Fruit fly (Drosophila melanogaster) whole organism, embryonic: ENCODE data around the gene CG12171.

ENCODE experiments used
- CG11398 ChIP-seq: fragments of 200-800 bp; sonication (Bioruptor generic); optimal IDR thresholded peaks from 2 replicates; lab custom pipeline; 2016; ENCODE audit warnings: missing biosample characterization, missing genetic modification characterization
- CG12071 ChIP-seq: fragments of 200-800 bp; sonication (Bioruptor generic); optimal IDR thresholded peaks from 3 replicates; lab custom pipeline; 2018; ENCODE audit warnings: missing biosample characterization, mild to moderate bottlenecking, missing genetic modification characterization
- CG13123 ChIP-seq: fragments of 200-800 bp; sonication (Bioruptor generic); optimal IDR thresholded peaks from 2 replicates; lab custom pipeline; 2016; ENCODE audit warnings: missing biosample characterization, missing genetic modification characterization
- CG1529 ChIP-seq: fragments of 200-800 bp; sonication (Bioruptor generic); optimal IDR thresholded peaks from 3 replicates; lab custom pipeline; 2018; ENCODE audit warnings: missing biosample characterization, missing genetic modification characterization
- CG17612 ChIP-seq: fragments of 200-800 bp; sonication (Bioruptor generic); IDR thresholded peaks from 2 replicates; pipeline ENCODE4 v1.3.6; 2022; ENCODE audit warnings: missing biosample characterization, missing genetic modification characterization
- CG18262 ChIP-seq: fragments of 200-800 bp; optimal IDR thresholded peaks from 3 replicates; lab custom pipeline; 2019; ENCODE audit warnings: missing biosample characterization, mild to moderate bottlenecking, missing genetic modification characterization, moderate library complexity
- CG18619 ChIP-seq: fragments of 200-800 bp; sonication (Bioruptor generic); optimal IDR thresholded peaks from 3 replicates; lab custom pipeline; 2017; ENCODE audit warnings: missing biosample characterization, mild to moderate bottlenecking, missing genetic modification characterization
- CG30403 ChIP-seq: fragments of 200-800 bp; sonication (Bioruptor generic); optimal IDR thresholded peaks from 3 replicates; lab custom pipeline; 2016; ENCODE audit warnings: missing biosample characterization, missing genetic modification characterization
- CG3065 ChIP-seq: fragments of 200-800 bp; sonication (Bioruptor generic); optimal IDR thresholded peaks from 2 replicates; lab custom pipeline; 2016; ENCODE audit warnings: missing biosample characterization, missing genetic modification characterization
- CG3281 ChIP-seq: fragments of 200-800 bp; sonication (Bioruptor generic); optimal IDR thresholded peaks from 3 replicates; lab custom pipeline; 2017; ENCODE audit warnings: missing biosample characterization, mild to moderate bottlenecking, missing genetic modification characterization
- CG4360 ChIP-seq: fragments of 200-800 bp; sonication (Bioruptor generic); IDR thresholded peaks from 2 replicates; pipeline ENCODE4 v1.3.6; 2022; ENCODE audit warnings: missing biosample characterization, missing genetic modification characterization
- CG43689 ChIP-seq: fragments of 200-800 bp; sonication (Bioruptor generic); IDR thresholded peaks from 2 replicates; pipeline ENCODE4 v1.3.6; 2022; ENCODE audit warnings: missing biosample characterization, missing genetic modification characterization
- CG4404 ChIP-seq: fragments of 200-800 bp; sonication (Bioruptor generic); IDR thresholded peaks from 2 replicates; pipeline ENCODE4 v1.3.6; 2022; ENCODE audit warnings: missing biosample characterization, missing genetic modification characterization
- CG4820 ChIP-seq: fragments of 200-800 bp; sonication (Bioruptor generic); optimal IDR thresholded peaks from 3 replicates; lab custom pipeline; 2016; ENCODE audit warnings: missing biosample characterization, missing genetic modification characterization
- CG5953 ChIP-seq: fragments of 200-800 bp; sonication (Bioruptor generic); IDR thresholded peaks from 2 replicates; pipeline ENCODE4 v1.3.6; 2022; ENCODE audit warnings: missing biosample characterization, missing genetic modification characterization
- CG6791 ChIP-seq: fragments of 200-800 bp; sonication (Bioruptor generic); IDR thresholded peaks from 3 replicates; pipeline ENCODE4 v1.3.6; 2022; ENCODE audit warnings: missing biosample characterization, missing genetic modification characterization; ENCODE audit not compliant: partially characterized antibody
- CG6854 ChIP-seq: fragments of 200-800 bp; sonication (Bioruptor generic); optimal IDR thresholded peaks from 3 replicates; lab custom pipeline; 2017; ENCODE audit warnings: missing biosample characterization, mild to moderate bottlenecking, missing genetic modification characterization
- CG7745 ChIP-seq: fragments of 200-800 bp; sonication (Bioruptor generic); optimal IDR thresholded peaks from 2 replicates; lab custom pipeline; 2018; ENCODE audit warnings: missing biosample characterization, mild to moderate bottlenecking, missing genetic modification characterization, moderate library complexity
- CG7839 ChIP-seq: fragments of 200-800 bp; sonication (Bioruptor generic); optimal IDR thresholded peaks from 3 replicates; lab custom pipeline; 2018; ENCODE audit warnings: missing biosample characterization, mild to moderate bottlenecking, missing genetic modification characterization, moderate library complexity
- CG7987 ChIP-seq: fragments of 200-800 bp; sonication (Bioruptor generic); optimal IDR thresholded peaks from 2 replicates; lab custom pipeline; 2018; ENCODE audit warnings: missing biosample characterization, mild to moderate bottlenecking, missing genetic modification characterization, moderate library complexity
- CG8944 ChIP-seq: fragments of 200-800 bp; sonication (Bioruptor generic); optimal IDR thresholded peaks from 3 replicates; lab custom pipeline; 2016; ENCODE audit warnings: missing biosample characterization, missing genetic modification characterization
- Doc2 ChIP-seq: fragments of 200-800 bp; sonication (Bioruptor generic); IDR thresholded peaks from 2 replicates; pipeline ENCODE4 v1.3.6; 2022; ENCODE audit warnings: missing biosample characterization, missing genetic modification characterization
- GATAe ChIP-seq: fragments of 200-800 bp; sonication (Bioruptor generic); conservative IDR thresholded peaks from 2 replicates; pipeline ENCODE4 v1.3.6; 2022; ENCODE audit warnings: missing biosample characterization, missing genetic modification characterization
- Hand ChIP-seq: fragments of 200-800 bp; sonication (Bioruptor generic); optimal IDR thresholded peaks from 2 replicates; lab custom pipeline; 2017; ENCODE audit warnings: mild to moderate bottlenecking, missing biosample characterization, missing genetic modification reagents, missing genetic modification characterization
- Hey ChIP-seq: fragments of 200-800 bp; sonication (Bioruptor generic); optimal IDR thresholded peaks from 3 replicates; lab custom pipeline; 2018; ENCODE audit warnings: missing biosample characterization, mild to moderate bottlenecking, missing genetic modification characterization
- HmgD ChIP-seq: fragments of 200-800 bp; sonication (Bioruptor generic); optimal IDR thresholded peaks from 3 replicates; lab custom pipeline; 2016; ENCODE audit warnings: missing biosample characterization, missing genetic modification characterization
- Jarid2 ChIP-seq: fragments of 200-800 bp; sonication (Bioruptor generic); optimal IDR thresholded peaks from 3 replicates; lab custom pipeline; 2017; ENCODE audit warnings: mild to moderate bottlenecking, missing biosample characterization, missing genetic modification reagents, missing genetic modification characterization
- Lhr ChIP-seq: fragments of 200-800 bp; sonication (Bioruptor generic); optimal IDR thresholded peaks from 3 replicates; lab custom pipeline; 2017; ENCODE audit warnings: mild to moderate bottlenecking, missing biosample characterization, missing genetic modification reagents, missing genetic modification characterization
- Lpt ChIP-seq: fragments of >200 bp; optimal IDR thresholded peaks from 2 replicates; lab custom pipeline; 2018; ENCODE audit warnings: missing biosample characterization, missing genetic modification characterization
- Oaz ChIP-seq: fragments of 200-800 bp; sonication (Bioruptor generic); IDR thresholded peaks from 2 replicates; pipeline ENCODE4 v1.3.6; 2022; ENCODE audit warnings: missing biosample characterization, missing genetic modification characterization
- Sin3A ChIP-seq: fragments of >200 bp; optimal IDR thresholded peaks from 2 replicates; lab custom pipeline; 2018
- Six4 ChIP-seq: fragments of 200-800 bp; sonication (Bioruptor generic); optimal IDR thresholded peaks from 2 replicates; lab custom pipeline; 2016; ENCODE audit warnings: missing biosample characterization, missing genetic modification characterization
- YL-1 ChIP-seq: fragments of 200-800 bp; sonication (Bioruptor generic); optimal IDR thresholded peaks from 3 replicates; lab custom pipeline; 2017; ENCODE audit warnings: missing biosample characterization, mild to moderate bottlenecking, missing genetic modification characterization
- amos ChIP-seq: fragments of 200-800 bp; sonication (Bioruptor generic); IDR thresholded peaks from 2 replicates; pipeline ENCODE4 v1.3.6; 2022; ENCODE audit warnings: missing biosample characterization, missing genetic modification characterization; ENCODE audit not compliant: partially characterized antibody
- disco-r ChIP-seq: fragments of 200-800 bp; sonication (Bioruptor generic); optimal IDR thresholded peaks from 2 replicates; lab custom pipeline; 2016; ENCODE audit warnings: missing biosample characterization, missing genetic modification characterization
- dmrt99B ChIP-seq: fragments of 200-800 bp; sonication (Bioruptor generic); optimal IDR thresholded peaks from 2 replicates; lab custom pipeline; 2018; ENCODE audit warnings: missing biosample characterization, mild to moderate bottlenecking, missing genetic modification characterization, moderate library complexity
- ems ChIP-seq: fragments of 200-800 bp; sonication (Bioruptor generic); optimal IDR thresholded peaks from 3 replicates; lab custom pipeline; 2016; ENCODE audit warnings: missing biosample characterization, missing genetic modification characterization
- eve ChIP-seq, 2 experiments: fragments of >200 bp; optimal IDR thresholded peaks; 2 replicates each; lab custom pipeline; 2017; ENCODE audit warnings: missing biosample characterization in 2 of 2, missing genetic modification characterization in 2 of 2
- gfzf ChIP-seq: fragments of 200-800 bp; sonication (Bioruptor generic); optimal IDR thresholded peaks from 2 replicates; lab custom pipeline; 2016; ENCODE audit warnings: missing biosample characterization, mild to moderate bottlenecking, missing genetic modification characterization, moderate library complexity
- grau ChIP-seq: fragments of 200-800 bp; optimal IDR thresholded peaks from 3 replicates; lab custom pipeline; 2019; ENCODE audit warnings: missing biosample characterization, mild to moderate bottlenecking, missing genetic modification characterization, moderate library complexity
- hth ChIP-seq: fragments of >200 bp; optimal IDR thresholded peaks from 2 replicates; lab custom pipeline; 2017; ENCODE audit warnings: inconsistent platforms
- jumu ChIP-seq: fragments of 200-800 bp; sonication (Bioruptor generic); optimal IDR thresholded peaks from 3 replicates; lab custom pipeline; 2016; ENCODE audit warnings: missing biosample characterization, missing genetic modification characterization
- onecut ChIP-seq: fragments of 200-800 bp; sonication (Bioruptor generic); IDR thresholded peaks from 2 replicates; pipeline ENCODE4 v1.3.6; 2022; ENCODE audit warnings: missing biosample characterization, missing genetic modification characterization
- pb ChIP-seq: fragments of 200-800 bp; sonication (Bioruptor generic); optimal IDR thresholded peaks from 3 replicates; lab custom pipeline; 2016; ENCODE audit warnings: missing biosample characterization, missing genetic modification characterization
- peb ChIP-seq: fragments of 200-800 bp; sonication (Bioruptor generic); IDR thresholded peaks from 2 replicates; pipeline ENCODE4 v1.3.6; 2022; ENCODE audit warnings: missing biosample characterization, missing genetic modification characterization
- pzg ChIP-seq: fragments of 200-800 bp; sonication (Bioruptor generic); optimal IDR thresholded peaks from 3 replicates; lab custom pipeline; 2018; ENCODE audit warnings: missing biosample characterization, mild to moderate bottlenecking, missing genetic modification characterization, moderate library complexity
- run ChIP-seq: fragments of 200-800 bp; sonication (Bioruptor generic); optimal IDR thresholded peaks from 3 replicates; lab custom pipeline; 2018; ENCODE audit warnings: missing biosample characterization, mild to moderate bottlenecking, missing genetic modification characterization
- sim ChIP-seq: fragments of 200-800 bp; sonication (Bioruptor generic); IDR thresholded peaks from 2 replicates; pipeline ENCODE4 v1.3.6; 2022; ENCODE audit warnings: missing biosample characterization, missing genetic modification characterization
- slou ChIP-seq: fragments of 200-800 bp; sonication (Bioruptor generic); optimal IDR thresholded peaks from 3 replicates; lab custom pipeline; 2016; ENCODE audit warnings: missing biosample characterization, missing genetic modification characterization
- sug ChIP-seq: fragments of 200-800 bp; optimal IDR thresholded peaks from 2 replicates; lab custom pipeline; 2019; ENCODE audit warnings: missing biosample characterization, mild to moderate bottlenecking, missing genetic modification characterization, moderate library complexity
- unc-4 ChIP-seq: fragments of 200-800 bp; sonication (Bioruptor generic); IDR thresholded peaks from 2 replicates; pipeline ENCODE4 v1.3.6; 2022; ENCODE audit warnings: missing biosample characterization, missing genetic modification characterization; ENCODE audit not compliant: partially characterized antibody
- z ChIP-seq: fragments of 200-800 bp; sonication (Bioruptor generic); IDR thresholded peaks from 3 replicates; pipeline ENCODE4 v1.3.6; 2022; ENCODE audit warnings: missing biosample characterization, missing genetic modification characterization

CG12171 gene

DNA sequence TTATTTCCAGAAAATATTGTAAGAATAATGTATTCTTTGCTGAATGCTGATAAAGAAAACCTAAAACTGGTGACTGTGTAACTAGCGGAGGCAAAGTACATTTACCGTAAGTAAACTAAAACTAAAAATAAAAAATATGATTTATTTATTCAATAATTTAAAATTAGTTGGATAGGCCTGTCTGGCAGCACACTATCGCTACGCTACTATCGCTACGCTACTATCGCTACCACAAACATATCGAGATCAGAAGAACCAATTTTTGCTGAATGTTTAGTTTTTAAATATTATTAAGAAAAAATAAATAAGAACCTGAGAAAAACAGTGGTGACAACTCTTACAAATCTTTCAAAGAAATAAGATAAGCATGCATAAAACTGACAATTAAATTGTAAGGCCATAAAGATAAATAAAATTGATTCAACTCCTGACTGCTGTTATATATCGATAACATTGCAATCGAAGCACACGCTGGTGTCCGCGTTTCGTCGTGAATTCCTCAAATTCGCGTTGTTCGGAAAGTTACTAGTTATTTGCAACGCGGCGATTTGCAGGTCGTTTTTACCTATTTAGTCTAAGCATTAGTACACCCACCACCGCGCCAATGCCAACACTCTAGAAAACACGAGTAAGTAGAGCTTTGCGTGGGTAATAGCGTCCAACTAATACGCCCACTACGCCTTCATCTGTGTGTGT is 26.9 kb downstream of the CG12171 start, which contains the start of gene Wdr33 (continued):
- peak; percentile 84 for TF ChIP-seq unc-4 (GFP tag; lab: Robert Waterston, UW)
- TF ChIP-seq ems (GFP tag; lab: Kevin White, UChicago), result no peak
- TF ChIP-seq CG3065 (GFP tag; lab: Kevin White, UChicago), result no peak
- no peak for TF ChIP-seq Hand
- TF ChIP-seq dmrt99B (tag; lab: Kevin White, UChicago), result no peak
- TF ChIP-seq YL-1 (GFP tag; lab: Kevin White, UChicago), result peak; percentile 14
- TF ChIP-seq CG18619 (GFP tag; lab: Kevin White, UChicago), result peak; percentile 1
- TF ChIP-seq grau, result peak; percentile 42
- TF ChIP-seq CG43689 (GFP tag; lab: Robert Waterston, UW), result no peak
- no peak for TF ChIP-seq CG17612 (GFP tag; lab: Robert Waterston, UW)
- no peak for TF ChIP-seq hth (lab: Kevin White, UChicago)
- TF ChIP-seq CG7987 (GFP tag; lab: Kevin White, UChicago), result no peak
- TF ChIP-seq GATAe (GFP tag; lab: Robert Waterston, UW), result no peak
- no peak for TF ChIP-seq peb (GFP tag; lab: Robert Waterston, UW)
- TF ChIP-seq Lpt (GFP tag; lab: Kevin White, UChicago), result no peak
- TF ChIP-seq CG13123 (GFP tag; lab: Kevin White, UChicago), result no peak
- peak; percentile 33 for TF ChIP-seq pzg (GFP tag; lab: Kevin White, UChicago)
- TF ChIP-seq CG4820 (GFP tag; lab: Kevin White, UChicago), result no peak
- TF ChIP-seq CG8944 (GFP tag; lab: Kevin White, UChicago), result no peak
- TF ChIP-seq CG12071, result no peak
- TF ChIP-seq CG6854 (GFP tag; lab: Kevin White, UChicago), result no peak
- TF ChIP-seq amos, result peak; percentile 91
- TF ChIP-seq CG7745 (tag; lab: Kevin White, UChicago), result no peak
- no peak for TF ChIP-seq eve (GFP tag; optimal IDR thresholded peaks at IDR 0.05; lab: Kevin White, UChicago)
- TF ChIP-seq pb, result no peak
- TF ChIP-seq disco-r (GFP tag; lab: Kevin White, UChicago), result no peak
- no peak for TF ChIP-seq Doc2 (GFP tag; lab: Robert Waterston, UW)
- TF ChIP-seq gfzf (GFP tag; lab: Kevin White, UChicago), result no peak
- peak; percentile 36 for TF ChIP-seq CG18262
- TF ChIP-seq CG4360, result no peak
- peak; percentile 20 for TF ChIP-seq Lhr (GFP tag; lab: Kevin White, UChicago)
- no peak for TF ChIP-seq z (GFP tag; lab: Robert Waterston, UW)
- TF ChIP-seq Oaz, result no peak
- TF ChIP-seq onecut (GFP tag; lab: Robert Waterston, UW), result no peak
- no peak for TF ChIP-seq HmgD (GFP tag; lab: Kevin White, UChicago)
- TF ChIP-seq run (tag; lab: Kevin White, UChicago), result no peak
- TF ChIP-seq sim (GFP tag; lab: Robert Waterston, UW), result no peak
- TF ChIP-seq CG7839 (tag; lab: Kevin White, UChicago), result no peak
- TF ChIP-seq CG6791 (GFP tag; lab: Robert Waterston, UW), result peak; percentile 91
- no peak for TF ChIP-seq Jarid2
- TF ChIP-seq CG5953, result no peak
- peak; percentile 8 for TF ChIP-seq CG1529 (GFP tag; lab: Kevin White, UChicago)
- TF ChIP-seq jumu (GFP tag; lab: Kevin White, UChicago), result no peak
- TF ChIP-seq Hey (tag; lab: Kevin White, UChicago), result no peak
- no peak; the same call in 1 of the 2 replicates for TF ChIP-seq CG4404 (GFP tag; lab: Robert Waterston, UW)
- no peak for TF ChIP-seq CG11398 (GFP tag; lab: Kevin White, UChicago)
- peak; percentile 10 for TF ChIP-seq sug (tag; lab: Kevin White, UChicago)
- TF ChIP-seq Six4 (GFP tag; lab: Kevin White, UChicago), result no peak
- TF ChIP-seq slou (GFP tag; lab: Kevin White, UChicago), result no peak
- TF ChIP-seq Sin3A (lab: Kevin White, UChicago), result peak; percentile 60
- no peak for TF ChIP-seq CG3281 (GFP tag; lab: Kevin White, UChicago)
- peak; percentile 58 for TF ChIP-seq CG30403 (GFP tag; lab: Kevin White, UChicago)
